Fruit fly (Drosophila melanogaster) whole organism, embryonic: ENCODE results near the gene EMC10.

Experiments
- Atf6 ChIP-seq: fragments of 200-800 bp; sonication (Bioruptor generic); IDR thresholded peaks from 2 replicates; pipeline ENCODE4 v1.3.6; 2022; ENCODE audit warnings: missing biosample characterization, missing genetic modification characterization
- C15 ChIP-seq: fragments of 200-800 bp; sonication (Bioruptor generic); IDR thresholded peaks from 3 replicates; pipeline ENCODE4 v1.3.6; 2022; ENCODE audit warnings: missing biosample characterization, missing genetic modification characterization
- CG10267 ChIP-seq: fragments of 200-800 bp; sonication (Bioruptor generic); optimal IDR thresholded peaks from 2 replicates; lab custom pipeline; 2018; ENCODE audit warnings: missing biosample characterization, mild to moderate bottlenecking, missing genetic modification characterization, moderate library complexity
- CG13287 ChIP-seq: fragments of 200-800 bp; sonication (Bioruptor generic); IDR thresholded peaks from 2 replicates; pipeline ENCODE4 v1.3.6; 2022; ENCODE audit warnings: missing biosample characterization, missing genetic modification characterization; ENCODE audit not compliant: partially characterized antibody
- CG13424 ChIP-seq: fragments of 200-800 bp; sonication (Bioruptor generic); optimal IDR thresholded peaks from 2 replicates; lab custom pipeline; 2019; ENCODE audit warnings: missing biosample characterization, mild to moderate bottlenecking, missing genetic modification characterization, moderate library complexity
- CG14441 ChIP-seq: fragments of 200-800 bp; sonication (Bioruptor generic); IDR thresholded peaks from 2 replicates; pipeline ENCODE4 v1.3.6; 2022; ENCODE audit warnings: missing biosample characterization, missing genetic modification characterization
- CG14860 ChIP-seq: fragments of 200-800 bp; sonication (Bioruptor generic); IDR thresholded peaks from 3 replicates; pipeline ENCODE4 v1.3.6; 2022; ENCODE audit warnings: missing biosample characterization, missing genetic modification characterization; ENCODE audit not compliant: partially characterized antibody
- CG15696 ChIP-seq: fragments of 200-800 bp; sonication (Bioruptor generic); optimal IDR thresholded peaks from 2 replicates; lab custom pipeline; 2019; ENCODE audit warnings: missing biosample characterization, mild to moderate bottlenecking, missing genetic modification characterization, moderate library complexity
- CG17328 ChIP-seq: fragments of 200-800 bp; sonication (Bioruptor generic); IDR thresholded peaks from 2 replicates; pipeline ENCODE4 v1.3.6; 2022; ENCODE audit warnings: missing biosample characterization, missing genetic modification characterization
- CG18011 ChIP-seq: fragments of 200-800 bp; sonication (Bioruptor generic); optimal IDR thresholded peaks from 2 replicates; lab custom pipeline; 2017; ENCODE audit warnings: missing biosample characterization, missing genetic modification characterization, mild to moderate bottlenecking, moderate library complexity, missing genotype
- CG18476 ChIP-seq: fragments of 200-800 bp; sonication (Bioruptor generic); optimal IDR thresholded peaks from 2 replicates; lab custom pipeline; 2016; ENCODE audit warnings: missing biosample characterization, mild to moderate bottlenecking, missing genetic modification characterization
- CG2199 ChIP-seq: fragments of 200-800 bp; sonication (Bioruptor generic); IDR thresholded peaks from 3 replicates; pipeline ENCODE4 v1.3.6; 2022; ENCODE audit warnings: missing biosample characterization, missing genetic modification characterization
- CG31441 ChIP-seq: fragments of 200-800 bp; sonication (Bioruptor generic); IDR thresholded peaks from 2 replicates; pipeline ENCODE4 v1.3.6; 2022; ENCODE audit warnings: missing biosample characterization, missing genetic modification characterization
- CG32532 ChIP-seq: fragments of 200-800 bp; sonication (Bioruptor generic); IDR thresholded peaks from 2 replicates; pipeline ENCODE4 v1.3.6; 2022; ENCODE audit warnings: missing biosample characterization, missing genetic modification characterization
- CG33557 ChIP-seq: fragments of 200-800 bp; sonication (Bioruptor generic); optimal IDR thresholded peaks from 2 replicates; lab custom pipeline; 2019; ENCODE audit warnings: missing biosample characterization, mild to moderate bottlenecking, missing genetic modification characterization, moderate library complexity
- CG34422 ChIP-seq: fragments of 200-800 bp; sonication (Bioruptor generic); IDR thresholded peaks from 3 replicates; pipeline ENCODE4 v1.3.6; 2022; ENCODE audit warnings: missing biosample characterization, missing genetic modification characterization
- CG4328 ChIP-seq: fragments of 200-800 bp; sonication (Bioruptor generic); optimal IDR thresholded peaks from 3 replicates; lab custom pipeline; 2017; ENCODE audit warnings: missing biosample characterization, missing genetic modification reagents, missing genetic modification characterization
- CG4730 ChIP-seq: fragments of 200-800 bp; sonication (Bioruptor generic); IDR thresholded peaks from 2 replicates; pipeline ENCODE4 v1.3.6; 2022; ENCODE audit warnings: missing biosample characterization, missing genetic modification characterization
- CG5245 ChIP-seq: fragments of 200-800 bp; sonication (Bioruptor generic); optimal IDR thresholded peaks from 3 replicates; lab custom pipeline; 2016; ENCODE audit warnings: missing biosample characterization, missing genetic modification characterization
- CG6791 ChIP-seq: fragments of 200-800 bp; sonication (Bioruptor generic); IDR thresholded peaks from 3 replicates; pipeline ENCODE4 v1.3.6; 2022; ENCODE audit warnings: missing biosample characterization, missing genetic modification characterization; ENCODE audit not compliant: partially characterized antibody
- CG7963 ChIP-seq: fragments of 200-800 bp; sonication (Bioruptor generic); IDR thresholded peaks from 3 replicates; pipeline ENCODE4 v1.3.6; 2022; ENCODE audit warnings: missing biosample characterization, missing genetic modification characterization; ENCODE audit not compliant: partially characterized antibody
- CG8359 ChIP-seq: fragments of 200-800 bp; sonication (Bioruptor generic); optimal IDR thresholded peaks from 2 replicates; lab custom pipeline; 2017; ENCODE audit warnings: missing biosample characterization, mild to moderate bottlenecking, missing genetic modification characterization, borderline replicate concordance
- Doc3 ChIP-seq: fragments of 200-800 bp; sonication (Bioruptor generic); IDR thresholded peaks from 3 replicates; pipeline ENCODE4 v1.3.6; 2022; ENCODE audit warnings: missing biosample characterization, missing genetic modification characterization; ENCODE audit not compliant: partially characterized antibody
- ERR ChIP-seq: fragments of 200-800 bp; sonication (Bioruptor generic); optimal IDR thresholded peaks from 2 replicates; lab custom pipeline; 2016; ENCODE audit warnings: missing biosample characterization, missing genetic modification characterization
- HLH4C ChIP-seq: fragments of 200-800 bp; sonication (Bioruptor generic); IDR thresholded peaks from 3 replicates; pipeline ENCODE4 v1.3.6; 2022; ENCODE audit warnings: missing biosample characterization, missing genetic modification characterization; ENCODE audit not compliant: partially characterized antibody
- HLH54F ChIP-seq: fragments of 200-800 bp; sonication (Bioruptor generic); optimal IDR thresholded peaks from 3 replicates; lab custom pipeline; 2016; ENCODE audit warnings: missing biosample characterization, missing genetic modification characterization
- Hr39 ChIP-seq: fragments of >200 bp; optimal IDR thresholded peaks from 2 replicates; lab custom pipeline; 2017
- NfI ChIP-seq: fragments of 200-800 bp; sonication (Bioruptor generic); optimal IDR thresholded peaks from 3 replicates; lab custom pipeline; 2018; ENCODE audit warnings: missing biosample characterization, mild to moderate bottlenecking, missing genetic modification characterization, moderate library complexity
- Rfx ChIP-seq: fragments of 200-800 bp; sonication (Bioruptor generic); IDR thresholded peaks from 2 replicates; pipeline ENCODE4 v1.3.6; 2022; ENCODE audit warnings: missing biosample characterization, missing genetic modification characterization
- TFAM ChIP-seq: fragments of 200-800 bp; sonication (Bioruptor generic); optimal IDR thresholded peaks from 2 replicates; lab custom pipeline; 2017; ENCODE audit warnings: missing biosample characterization, missing genetic modification characterization, inconsistent platforms
- Vsx1 ChIP-seq: fragments of 200-800 bp; sonication (Bioruptor generic); optimal IDR thresholded peaks from 2 replicates; lab custom pipeline; 2017; ENCODE audit warnings: missing biosample characterization, mild to moderate bottlenecking, missing genetic modification characterization, missing genetic modification reagents
- ci ChIP-seq: fragments of 200-800 bp; sonication (Bioruptor generic); IDR thresholded peaks from 3 replicates; pipeline ENCODE4 v1.3.6; 2022; ENCODE audit warnings: missing biosample characterization, missing genetic modification characterization
- croc ChIP-seq: fragments of 200-800 bp; sonication (Bioruptor generic); conservative IDR thresholded peaks from 3 replicates; pipeline ENCODE4 v1.3.6; 2022; ENCODE audit warnings: missing biosample characterization, missing genetic modification characterization
- dm ChIP-seq: fragments of 200-800 bp; sonication (Bioruptor generic); optimal IDR thresholded peaks from 3 replicates; lab custom pipeline; 2016; ENCODE audit warnings: missing biosample characterization, missing genetic modification characterization
- ftz-f1 ChIP-seq: fragments of 200-800 bp; sonication (Bioruptor generic); optimal IDR thresholded peaks from 2 replicates; lab custom pipeline; 2016; ENCODE audit warnings: missing biosample characterization, missing genetic modification characterization
- hkb ChIP-seq, 2 experiments: fragments of 200-800 bp in 1 of 2; fragments of >200 bp in 1 of 2; sonication (Bioruptor generic) in 1 of 2; IDR thresholded peaks in 1 of 2; optimal IDR thresholded peaks in 1 of 2; 2 replicates each; pipeline versions ENCODE4 v1.3.6 to Lab custom; 2017 to 2022; ENCODE audit warnings: missing biosample characterization in 1 of 2, missing genetic modification characterization in 1 of 2
- klu ChIP-seq: fragments of 200-800 bp; sonication (Bioruptor generic); IDR thresholded peaks from 2 replicates; pipeline ENCODE4 v1.3.6; 2022; ENCODE audit warnings: missing biosample characterization, missing genetic modification characterization
- nmo ChIP-seq: fragments of 200-800 bp; sonication (Bioruptor generic); optimal IDR thresholded peaks from 2 replicates; lab custom pipeline; 2018; ENCODE audit warnings: missing biosample characterization, mild to moderate bottlenecking, missing genetic modification characterization, moderate library complexity
- pfk ChIP-seq: fragments of 200-800 bp; sonication (Bioruptor generic); optimal IDR thresholded peaks from 2 replicates; lab custom pipeline; 2018; ENCODE audit warnings: missing biosample characterization, mild to moderate bottlenecking, missing genetic modification characterization, moderate library complexity
- run ChIP-seq: fragments of 200-800 bp; sonication (Bioruptor generic); optimal IDR thresholded peaks from 3 replicates; lab custom pipeline; 2018; ENCODE audit warnings: missing biosample characterization, mild to moderate bottlenecking, missing genetic modification characterization
- sob ChIP-seq: fragments of 200-800 bp; sonication (Bioruptor generic); IDR thresholded peaks from 2 replicates; pipeline ENCODE4 v1.3.6; 2022; ENCODE audit warnings: missing biosample characterization, missing genetic modification characterization
- stc ChIP-seq: fragments of 200-800 bp; sonication (Bioruptor generic); IDR thresholded peaks from 2 replicates; pipeline ENCODE4 v1.3.6; 2022; ENCODE audit warnings: missing biosample characterization, missing genetic modification characterization
- stwl ChIP-seq: fragments of 200-800 bp; sonication (Bioruptor generic); optimal IDR thresholded peaks from 3 replicates; lab custom pipeline; 2018; ENCODE audit warnings: missing biosample characterization, mild to moderate bottlenecking, missing genetic modification characterization, moderate library complexity
- tup ChIP-seq: fragments of 200-800 bp; sonication (Bioruptor generic); optimal IDR thresholded peaks from 2 replicates; lab custom pipeline; 2016; ENCODE audit warnings: missing biosample characterization, mild to moderate bottlenecking, missing genetic modification characterization, moderate library complexity
- wdn ChIP-seq: fragments of 200-800 bp; sonication (Bioruptor generic); IDR thresholded peaks from 2 replicates; pipeline ENCODE4 v1.3.6; 2022; ENCODE audit warnings: missing biosample characterization, missing genetic modification characterization
- zen ChIP-seq: fragments of 200-800 bp; sonication (Bioruptor generic); optimal IDR thresholded peaks from 3 replicates; lab custom pipeline; 2018; ENCODE audit warnings: missing biosample characterization, mild to moderate bottlenecking, missing genetic modification characterization, moderate library complexity

The EMC10 gene

dm6 chr3L:21539245-21540196, 34.4 kb upstream of the EMC10 start, which contains the start of the genes COX8 and VhaM9.7-b (continued):
- TF ChIP-seq croc (GFP tag; lab: Robert Waterston, UW) (0 out of 3 replicates have a peak, but pooled peaks have one; percentile 15), pfk (GFP tag; lab: Kevin White, UChicago) (peak; percentile 24), CG14860 (peak; percentile 61; the same call in 1 of the 3 replicates), Vsx1 (GFP tag; lab: Kevin White, UChicago) (no peak), NfI (GFP tag; lab: Kevin White, UChicago) (peak; percentile 65), TFAM (no peak), CG32532 (GFP tag; lab: Robert Waterston, UW) (peak; percentile 70; the same call in 1 of the 2 replicates), zen (tag; lab: Kevin White, UChicago) (peak; percentile 55), CG6791 (GFP tag; lab: Robert Waterston, UW) (peak; percentile 69), ftz-f1 (no peak), klu (peak; percentile 58; the same call in 1 of the 2 replicates), CG7963 (GFP tag; lab: Robert Waterston, UW) (peak; percentile 33; the same call in 1 of the 3 replicates), CG18476 (GFP tag; lab: Kevin White, UChicago) (peak; percentile 14), stc (GFP tag; lab: Robert Waterston, UW) (no peak; the same call in 1 of the 2 replicates), nmo (GFP tag; lab: Kevin White, UChicago) (peak; percentile 78), CG15696 (tag; lab: Kevin White, UChicago) (peak; percentile 43), CG4730 (0 out of 2 replicates have a peak, but pooled peaks have one; percentile 67), stwl (tag; lab: Kevin White, UChicago) (peak; percentile 36), Atf6 (peak; percentile 48; the same call in 1 of the 2 replicates), HLH54F (peak; percentile 72), hkb (optimal IDR thresholded peaks at IDR 0.05; lab: Kevin White, UChicago) (no peak), hkb (GFP tag; IDR thresholded peaks at IDR 0.05; lab: Robert Waterston, UW) (peak; percentile 27; the same call in 1 of the 2 replicates), CG17328 (GFP tag; lab: Robert Waterston, UW) (0 out of 2 replicates have a peak, but pooled peaks have one; percentile 6), CG10267 (tag; lab: Kevin White, UChicago) (peak; percentile 62), sob (GFP tag; lab: Robert Waterston, UW) (peak; percentile 67), CG34422 (GFP tag; lab: Robert Waterston, UW) (peak; percentile 66), HLH4C (GFP tag; lab: Robert Waterston, UW) (peak; percentile 60; the same call in 2 of the 3 replicates), CG13287 (GFP tag; lab: Robert Waterston, UW) (peak; percentile 60), Doc3 (peak; percentile 66), Rfx (GFP tag; lab: Robert Waterston, UW) (peak; percentile 74), dm (peak; percentile 12), CG31441 (GFP tag; lab: Robert Waterston, UW) (no peak), Hr39 (lab: Kevin White, UChicago) (no peak), CG8359 (GFP tag; lab: Kevin White, UChicago) (no peak), CG2199 (peak; percentile 57; the same call in 1 of the 3 replicates), CG18011 (GFP tag; lab: Kevin White, UChicago) (peak; percentile 76), run (tag; lab: Kevin White, UChicago) (no peak), ERR (GFP tag; lab: Kevin White, UChicago) (no peak), CG33557 (peak; percentile 32), CG4328 (GFP tag; lab: Kevin White, UChicago) (peak; percentile 8), wdn (0 out of 2 replicates have a peak, but pooled peaks have one; percentile 47), CG14441 (peak; percentile 55; the same call in 1 of the 2 replicates), C15 (GFP tag; lab: Robert Waterston, UW) (no peak), CG5245 (GFP tag; lab: Kevin White, UChicago) (no peak), tup (GFP tag; lab: Kevin White, UChicago) (no peak), CG13424 (tag; lab: Kevin White, UChicago) (peak; percentile 70), ci (GFP tag; lab: Robert Waterston, UW) (peak; percentile 63)
